Worm (Caenorhabditis elegans): Measurements from ENCODE around the gene K02E11.7.

- TF ChIP-seq jun-1 (tag; optimal IDR thresholded peaks at IDR 0.05) (no peak), lin-39 (tag; optimal IDR thresholded peaks at IDR 0.05) (no peak), nhr-12 (tag; optimal IDR thresholded peaks at IDR 0.05) (no peak), egl-5 (tag; optimal IDR thresholded peaks at IDR 0.05) (no peak), elt-2 (tag; optimal IDR thresholded peaks at IDR 0.05) (no peak), ztf-11 (tag; optimal IDR thresholded peaks at IDR 0.05) (no peak)
Measured at ce11 chrV:14240694-14241201, 13.4 kb downstream of the K02E11.7 start, which contains the start of gene K02E11.10.
